Fruit fly (Drosophila melanogaster) whole organism, prepupa: ENCODE measurements around the gene CG5568.

Experiments
- CG10669 ChIP-seq: fragments of 200-800 bp; sonication (Bioruptor generic); optimal IDR thresholded peaks from 3 replicates; lab custom pipeline; 2018; ENCODE audit warnings: missing biosample characterization, mild to moderate bottlenecking, missing genetic modification characterization, moderate library complexity
- CG11902 ChIP-seq: fragments of 200-800 bp; sonication (Bioruptor generic); optimal IDR thresholded peaks from 3 replicates; lab custom pipeline; 2016; ENCODE audit warnings: missing biosample characterization, missing genetic modification characterization
- CG15336 ChIP-seq: fragments of 200-800 bp; sonication (Bioruptor generic); IDR thresholded peaks from 2 replicates; pipeline ENCODE4 v1.3.6; 2022; ENCODE audit warnings: missing biosample characterization, missing genetic modification characterization
- CG1621 ChIP-seq: fragments of 200-800 bp; sonication (Bioruptor generic); optimal IDR thresholded peaks from 3 replicates; lab custom pipeline; 2018; ENCODE audit warnings: missing biosample characterization, mild to moderate bottlenecking, missing genetic modification characterization
- CG16779 ChIP-seq: fragments of 200-800 bp; sonication (Bioruptor generic); optimal IDR thresholded peaks from 3 replicates; lab custom pipeline; 2017; ENCODE audit warnings: missing biosample characterization, mild to moderate bottlenecking, missing genetic modification characterization
- CG3032 ChIP-seq: fragments of 200-800 bp; optimal IDR thresholded peaks from 2 replicates; lab custom pipeline; 2019; ENCODE audit warnings: missing biosample characterization, mild to moderate bottlenecking, missing genetic modification characterization, moderate library complexity
- CG31627 ChIP-seq: fragments of 200-800 bp; sonication (Bioruptor generic); optimal IDR thresholded peaks from 3 replicates; lab custom pipeline; 2016; ENCODE audit warnings: missing biosample characterization, missing genetic modification characterization
- CG32006 ChIP-seq: fragments of 200-800 bp; sonication (Bioruptor generic); optimal IDR thresholded peaks from 3 replicates; lab custom pipeline; 2017; ENCODE audit warnings: missing biosample characterization, mild to moderate bottlenecking, missing genetic modification characterization
- CG3919 ChIP-seq: fragments of 200-800 bp; sonication (Bioruptor generic); optimal IDR thresholded peaks from 3 replicates; lab custom pipeline; 2016; ENCODE audit warnings: missing biosample characterization, missing genetic modification characterization
- CG4318 ChIP-seq: fragments of 200-800 bp; sonication (Bioruptor generic); optimal IDR thresholded peaks from 3 replicates; lab custom pipeline; 2017; ENCODE audit warnings: missing biosample characterization, mild to moderate bottlenecking, missing genetic modification characterization
- CG6163 ChIP-seq: fragments of 200-800 bp; sonication (Bioruptor generic); IDR thresholded peaks from 3 replicates; pipeline ENCODE4 v1.3.6; 2022; ENCODE audit warnings: missing biosample characterization, missing genetic modification characterization
- CG6276 ChIP-seq: fragments of 200-800 bp; sonication (Bioruptor generic); optimal IDR thresholded peaks from 2 replicates; lab custom pipeline; 2017; ENCODE audit warnings: missing biosample characterization, mild to moderate bottlenecking, missing genetic modification characterization
- CG6792 ChIP-seq: fragments of 200-800 bp; sonication (Bioruptor generic); optimal IDR thresholded peaks from 3 replicates; lab custom pipeline; 2016; ENCODE audit warnings: missing biosample characterization, missing genetic modification characterization
- CG6808 ChIP-seq: fragments of 200-800 bp; sonication (Bioruptor generic); optimal IDR thresholded peaks from 3 replicates; lab custom pipeline; 2017; ENCODE audit warnings: missing biosample characterization, missing genetic modification characterization, mild to moderate bottlenecking, moderate library complexity, missing genetic modification reagents
- CG6854 ChIP-seq: fragments of 200-800 bp; sonication (Bioruptor generic); optimal IDR thresholded peaks from 2 replicates; lab custom pipeline; 2017; ENCODE audit warnings: missing biosample characterization, mild to moderate bottlenecking, missing genetic modification characterization
- CG7368 ChIP-seq: fragments of 200-800 bp; sonication (Bioruptor generic); optimal IDR thresholded peaks from 3 replicates; lab custom pipeline; 2016; ENCODE audit warnings: missing biosample characterization, missing genetic modification characterization
- CG8319 ChIP-seq: fragments of 200-800 bp; sonication (Bioruptor generic); optimal IDR thresholded peaks from 3 replicates; lab custom pipeline; 2016; ENCODE audit warnings: missing biosample characterization, missing genetic modification characterization
- CG8632 ChIP-seq: fragments of 200-800 bp; sonication (Bioruptor generic); optimal IDR thresholded peaks from 3 replicates; lab custom pipeline; 2016; ENCODE audit warnings: missing biosample characterization, missing genetic modification characterization
- CG9139 ChIP-seq: fragments of 200-800 bp; sonication (Bioruptor generic); optimal IDR thresholded peaks from 3 replicates; lab custom pipeline; 2017; ENCODE audit warnings: missing biosample characterization, mild to moderate bottlenecking, missing genetic modification characterization
- Eip75B ChIP-seq: fragments of 200-800 bp; sonication (Bioruptor generic); optimal IDR thresholded peaks from 3 replicates; lab custom pipeline; 2016; ENCODE audit warnings: missing biosample characterization, missing genetic modification characterization
- Eip78C ChIP-seq: fragments of 200-800 bp; sonication (Bioruptor generic); peaks from one replicate; lab custom pipeline; 2016; ENCODE audit warnings: missing biosample characterization, missing genetic modification characterization
- Eip93F ChIP-seq: fragments of 200-800 bp; sonication (Bioruptor generic); optimal IDR thresholded peaks from 2 replicates; lab custom pipeline; 2016; ENCODE audit warnings: missing biosample characterization, mild to moderate bottlenecking, missing genetic modification characterization
- Ets21C ChIP-seq: fragments of 200-800 bp; sonication (Bioruptor generic); optimal IDR thresholded peaks from 3 replicates; lab custom pipeline; 2016; ENCODE audit warnings: missing biosample characterization, missing genetic modification characterization
- Hr38 ChIP-seq: sonication (Bioruptor generic); optimal IDR thresholded peaks from 2 replicates; lab custom pipeline; 2016; ENCODE audit warnings: missing biosample characterization, missing genetic modification characterization
- Hr4 ChIP-seq: fragments of 200-800 bp; sonication (Bioruptor generic); optimal IDR thresholded peaks from 3 replicates; lab custom pipeline; 2016; ENCODE audit warnings: missing biosample characterization, missing genetic modification characterization
- Lpt ChIP-seq: fragments of 200-800 bp; sonication (Bioruptor generic); optimal IDR thresholded peaks from 3 replicates; lab custom pipeline; 2016; ENCODE audit warnings: missing biosample characterization, missing genetic modification characterization
- Met ChIP-seq: fragments of 200-800 bp; sonication (Bioruptor generic); optimal IDR thresholded peaks from 3 replicates; lab custom pipeline; 2016; ENCODE audit warnings: missing biosample characterization, missing genetic modification characterization
- OdsH ChIP-seq: fragments of 200-800 bp; sonication (Bioruptor generic); optimal IDR thresholded peaks from 3 replicates; lab custom pipeline; 2016; ENCODE audit warnings: missing biosample characterization, missing genetic modification characterization
- Smox ChIP-seq: fragments of 200-800 bp; sonication (Bioruptor generic); optimal IDR thresholded peaks from 3 replicates; lab custom pipeline; 2016; ENCODE audit warnings: missing biosample characterization, missing genetic modification characterization
- achi ChIP-seq: fragments of 200-800 bp; sonication (Bioruptor generic); optimal IDR thresholded peaks from 3 replicates; lab custom pipeline; 2016; ENCODE audit warnings: missing biosample characterization, missing genetic modification characterization
- acj6 ChIP-seq: fragments of 200-800 bp; sonication (Bioruptor generic); optimal IDR thresholded peaks from 3 replicates; lab custom pipeline; 2016; ENCODE audit warnings: missing biosample characterization, missing genetic modification characterization
- cyc ChIP-seq: fragments of 200-800 bp; sonication (Bioruptor generic); optimal IDR thresholded peaks from 3 replicates; lab custom pipeline; 2016; ENCODE audit warnings: missing biosample characterization, missing genetic modification characterization
- dsx ChIP-seq: fragments of 200-800 bp; optimal IDR thresholded peaks from 3 replicates; lab custom pipeline; 2019; ENCODE audit warnings: missing biosample characterization, mild to moderate bottlenecking, missing genetic modification characterization, moderate library complexity; ENCODE audit not compliant: poor library complexity, severe bottlenecking
- eg ChIP-seq: fragments of 200-800 bp; sonication (Bioruptor generic); IDR thresholded peaks from 3 replicates; pipeline ENCODE4 v1.3.6; 2022; ENCODE audit warnings: missing biosample characterization, missing genetic modification characterization
- fd59A ChIP-seq: fragments of 200-800 bp; sonication (Bioruptor generic); optimal IDR thresholded peaks from 2 replicates; lab custom pipeline; 2017; ENCODE audit warnings: missing biosample characterization, mild to moderate bottlenecking, missing genetic modification characterization, missing genetic modification reagents
- fd85E ChIP-seq: fragments of 200-800 bp; sonication (Bioruptor generic); optimal IDR thresholded peaks from 3 replicates; lab custom pipeline; 2016; ENCODE audit warnings: missing biosample characterization, missing genetic modification characterization
- fkh ChIP-seq: fragments of 200-800 bp; sonication (Bioruptor generic); optimal IDR thresholded peaks from 3 replicates; lab custom pipeline; 2017; ENCODE audit warnings: missing biosample characterization, mild to moderate bottlenecking, missing genetic modification characterization, moderate library complexity
- lz ChIP-seq: fragments of 200-800 bp; sonication (Bioruptor generic); optimal IDR thresholded peaks from 3 replicates; lab custom pipeline; 2016; ENCODE audit warnings: missing biosample characterization, missing genetic modification characterization
- net ChIP-seq: fragments of 200-800 bp; sonication (Bioruptor generic); optimal IDR thresholded peaks from 3 replicates; lab custom pipeline; 2016; ENCODE audit warnings: missing biosample characterization, missing genetic modification characterization
- salr ChIP-seq, 2 experiments: fragments of 200-800 bp; sonication (Bioruptor generic); optimal IDR thresholded peaks; 3 replicates each; lab custom pipeline; 2016 to 2018; ENCODE audit warnings: missing biosample characterization in 2 of 2, missing genetic modification characterization in 2 of 2, mild to moderate bottlenecking in 1 of 2
- spab ChIP-seq: fragments of 200-800 bp; sonication (Bioruptor generic); optimal IDR thresholded peaks from 2 replicates; lab custom pipeline; 2017; ENCODE audit warnings: missing biosample characterization, mild to moderate bottlenecking, missing genetic modification characterization, missing genetic modification reagents
- ss ChIP-seq, 2 experiments: fragments of 200-800 bp; sonication (Bioruptor generic); optimal IDR thresholded peaks; 2 replicates in 1 of 2; 3 replicates in 1 of 2; lab custom pipeline; 2017 to 2018; ENCODE audit warnings: mild to moderate bottlenecking in 2 of 2, missing biosample characterization in 2 of 2, missing genetic modification characterization in 2 of 2, moderate library complexity in 1 of 2
- svp ChIP-seq: fragments of 200-800 bp; sonication (Bioruptor generic); peaks from one replicate; lab custom pipeline; 2016; ENCODE audit warnings: missing biosample characterization, missing genetic modification characterization

CG5568 gene

DNA sequence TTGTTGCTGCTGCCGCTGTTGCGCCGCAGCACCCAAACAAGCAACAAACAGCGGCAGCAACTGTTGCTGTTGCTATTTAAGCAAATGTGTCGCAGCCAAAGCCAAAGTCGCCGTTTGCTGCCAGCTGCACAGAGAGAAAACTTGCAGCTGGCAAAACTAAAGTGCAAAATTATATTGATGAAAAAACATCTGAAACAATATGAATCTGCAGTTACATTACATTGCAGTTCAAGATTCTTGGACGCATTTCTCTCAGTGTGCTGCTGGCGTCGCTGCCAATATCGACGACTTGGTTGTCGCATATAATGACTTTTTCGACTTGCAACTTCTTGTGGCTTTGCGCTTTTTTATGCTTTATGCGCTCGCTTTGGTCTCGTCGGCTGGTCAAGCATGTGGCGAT is 37.1 kb upstream of the CG5568 start (continued):
- TF ChIP-seq fd85E (GFP tag; lab: Kevin White, UChicago) (peak; percentile 27), Met (peak; percentile 63), Lpt (GFP tag; lab: Kevin White, UChicago) (peak; percentile 94), acj6 (GFP tag; lab: Kevin White, UChicago) (peak; percentile 85), Smox (GFP tag; lab: Kevin White, UChicago) (peak; percentile 34), CG16779 (tag; lab: Kevin White, UChicago) (peak; percentile 70), CG11902 (GFP tag; lab: Kevin White, UChicago) (peak; percentile 33), CG3919 (GFP tag; lab: Kevin White, UChicago) (peak; percentile 89), CG6276 (GFP tag; lab: Kevin White, UChicago) (peak; percentile 94), CG6808 (GFP tag; lab: Kevin White, UChicago) (peak; percentile 71), CG1621 (tag; lab: Kevin White, UChicago) (peak; percentile 67), Hr4 (peak; percentile 97), Hr38 (GFP tag; lab: Kevin White, UChicago) (peak; percentile 91), fkh (GFP tag; lab: Kevin White, UChicago) (no peak), Eip75B (GFP tag; lab: Kevin White, UChicago) (peak; percentile 79), CG6792 (GFP tag; lab: Kevin White, UChicago) (peak; percentile 74), CG8632 (GFP tag; lab: Kevin White, UChicago) (peak; percentile 43), spab (GFP tag; lab: Kevin White, UChicago) (peak; percentile 80), salr (GFP tag; optimal IDR thresholded peaks at IDR 0.05; lab: Kevin White, UChicago) (peak; percentile 67 to 92), lz (peak; percentile 59), ss (GFP tag; optimal IDR thresholded peaks at IDR 0.05; lab: Kevin White, UChicago) (peak; percentile 48 to 55), Eip93F (GFP tag; lab: Kevin White, UChicago) (no peak), CG10669 (GFP tag; lab: Kevin White, UChicago) (peak; percentile 80), CG32006 (peak; percentile 96), OdsH (GFP tag; lab: Kevin White, UChicago) (peak; percentile 91), CG4318 (peak; percentile 92), CG6854 (no peak), fd59A (peak; percentile 77), eg (GFP tag; lab: Robert Waterston, UW) (peak; percentile 98)
- TF ChIP-seq, all 60 proteins: peak for 55

DNA sequence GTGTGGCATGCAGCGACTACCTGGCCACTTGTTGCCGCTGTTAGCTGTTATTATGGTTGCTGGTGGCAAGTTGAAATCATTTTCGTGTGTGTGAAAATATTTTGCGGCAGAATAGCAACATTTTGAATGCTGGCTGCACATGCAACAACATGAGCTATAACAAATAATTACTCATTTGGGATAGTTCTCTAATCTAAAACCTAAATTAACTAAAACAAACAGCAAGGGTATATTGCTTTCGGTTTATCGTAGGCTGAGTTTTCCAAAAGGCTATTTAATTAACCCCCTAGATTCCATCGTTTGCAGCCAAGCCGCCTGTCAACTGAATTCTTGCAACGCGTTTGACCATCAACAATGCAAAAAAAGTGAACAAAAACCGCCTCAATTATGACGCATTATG is 36.5 kb upstream of the CG5568 start:
- no peak for TF ChIP-seq net (GFP tag; lab: Kevin White, UChicago)

DNA sequence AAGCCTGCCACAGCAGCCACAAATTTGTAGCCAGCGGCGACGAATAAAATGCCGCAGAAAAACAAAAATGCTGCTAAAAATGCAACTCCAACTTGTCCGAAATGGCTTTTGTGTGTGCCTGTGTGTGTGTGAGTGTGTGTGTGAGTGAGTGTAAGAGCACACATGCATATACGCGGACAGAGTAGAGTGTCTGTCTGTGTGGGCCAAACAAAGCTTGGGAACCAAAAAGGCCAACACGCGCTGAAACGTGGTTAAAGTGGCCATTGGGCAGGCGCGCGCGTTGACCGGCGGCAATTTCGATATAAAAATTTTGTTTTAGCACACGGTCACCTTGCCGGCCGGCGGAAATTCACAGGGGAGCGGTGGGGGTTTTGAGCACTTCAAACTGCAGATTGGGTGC is 35.9 kb upstream of the CG5568 start:
- TF ChIP-seq Eip93F (GFP tag; lab: Kevin White, UChicago) = no peak
- no peak for TF ChIP-seq achi (GFP tag; lab: Kevin White, UChicago)
- peak; percentile 9; the same call in 1 of the 3 replicates for TF ChIP-seq CG6163 (GFP tag; lab: Robert Waterston, UW)
- 0 out of 3 replicates have a peak, but pooled peaks have one; percentile 6 for TF ChIP-seq eg (GFP tag; lab: Robert Waterston, UW)
- peak; percentile 82 for TF ChIP-seq CG6854
- 0 out of 2 replicates have a peak, but pooled peaks have one; percentile 22 for TF ChIP-seq CG15336 (GFP tag; lab: Robert Waterston, UW)
- TF ChIP-seq Eip78C (GFP tag; lab: Kevin White, UChicago) = peak; percentile 61

DNA sequence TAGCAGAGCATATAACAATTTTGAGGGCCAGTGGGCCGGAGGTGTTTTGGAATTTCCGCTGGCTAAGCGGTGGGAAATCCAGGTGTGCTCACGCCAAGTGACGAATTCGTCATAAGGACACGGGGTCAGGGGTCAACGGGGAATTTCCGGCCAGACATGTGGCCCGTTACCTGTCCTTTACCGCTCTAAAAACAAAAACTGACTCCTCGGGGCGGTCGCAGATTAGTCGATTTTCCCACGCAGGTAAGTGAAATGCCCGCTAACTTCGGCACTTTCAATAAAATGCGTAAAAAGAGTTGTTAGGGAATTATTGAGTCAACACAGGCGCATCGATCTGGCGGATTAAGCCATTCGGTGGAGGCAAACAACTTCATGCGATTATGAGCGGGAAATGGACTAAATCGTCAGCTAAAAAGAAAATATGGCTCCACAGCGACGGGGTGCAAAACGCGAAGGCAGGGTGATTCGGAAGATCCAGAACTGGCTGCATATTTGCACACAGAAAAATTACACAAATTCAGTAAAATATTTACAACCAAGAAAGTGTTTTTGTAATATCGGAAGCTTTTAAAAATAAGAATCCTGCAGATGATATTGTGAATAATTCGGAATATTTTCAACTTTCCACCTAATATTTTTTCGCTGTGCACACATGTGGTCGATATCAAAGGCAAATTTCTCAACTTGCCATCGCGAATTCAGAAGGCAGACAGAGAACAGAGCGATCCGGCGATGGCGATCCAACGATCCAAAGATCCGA is 35.2 kb upstream of the CG5568 start:
- TF ChIP-seq CG7368 (GFP tag; lab: Kevin White, UChicago) (no peak), CG16779 (tag; lab: Kevin White, UChicago) (no peak), fd85E (GFP tag; lab: Kevin White, UChicago) (no peak), CG8319 (no peak), CG6808 (GFP tag; lab: Kevin White, UChicago) (peak; percentile 37), CG1621 (tag; lab: Kevin White, UChicago) (peak; percentile 26), acj6 (GFP tag; lab: Kevin White, UChicago) (peak; percentile 51), Ets21C (GFP tag; lab: Kevin White, UChicago) (no peak), CG15336 (GFP tag; lab: Robert Waterston, UW) (no peak), Smox (GFP tag; lab: Kevin White, UChicago) (peak; percentile 28), CG9139 (GFP tag; lab: Kevin White, UChicago) (peak; percentile 26), dsx (GFP tag; lab: Kevin White, UChicago) (peak; percentile 21), fd59A (peak; percentile 15), Eip78C (GFP tag; lab: Kevin White, UChicago) (peak; percentile 83), Met (peak; percentile 38), cyc (GFP tag; lab: Kevin White, UChicago) (peak; percentile 32), CG32006 (peak; percentile 21), CG3032 (tag; lab: Kevin White, UChicago) (peak; percentile 32), svp (GFP tag; lab: Kevin White, UChicago) (peak; percentile 61), CG31627 (GFP tag; lab: Kevin White, UChicago) (peak; percentile 39)
